Worm (Caenorhabditis elegans) whole organism, early embryonic: ENCODE measurements around the gene wapl-1.

Experiments used
- B0310.2 ChIP-seq: sonication (generic microtip); optimal IDR thresholded peaks from 2 replicates; lab custom pipeline; 2016; ENCODE audit warnings: mild to moderate bottlenecking, missing genetic modification characterization, missing compliant biosample characterization
- F13C5.2 ChIP-seq: sonication (generic microtip); optimal IDR thresholded peaks from 2 replicates; lab custom pipeline; 2017; ENCODE audit warnings: mild to moderate bottlenecking, missing genetic modification characterization, inconsistent platforms, missing compliant biosample characterization
- aly-1 ChIP-seq: sonication (generic microtip); optimal IDR thresholded peaks from 2 replicates; lab custom pipeline; 2016; ENCODE audit warnings: missing genetic modification characterization, missing compliant biosample characterization
- ama-1 ChIP-seq: fragments of 150-350 bp; optimal IDR thresholded peaks from 2 replicates; lab custom pipeline; 2014
- ceh-13 ChIP-seq: fragments of 200-800 bp; sonication (Bioruptor generic); optimal IDR thresholded peaks from 2 replicates; lab custom pipeline; 2018; ENCODE audit warnings: mild to moderate bottlenecking, missing genetic modification characterization, missing compliant biosample characterization
- ceh-36 ChIP-seq: sonication (generic microtip); optimal IDR thresholded peaks from 2 replicates; lab custom pipeline; 2016; ENCODE audit warnings: missing genetic modification characterization, inconsistent platforms, missing compliant biosample characterization
- ets-7 ChIP-seq: sonication (generic microtip); optimal IDR thresholded peaks from 2 replicates; lab custom pipeline; 2016; ENCODE audit warnings: missing genotype, missing genetic modification characterization, missing compliant biosample characterization
- flt-1 ChIP-seq: fragments of 200-800 bp; sonication (Bioruptor generic); IDR thresholded peaks from 2 replicates; pipeline ENCODE4 v1.3.6; 2022; ENCODE audit warnings: missing genetic modification characterization, missing compliant biosample characterization
- hmg-4 ChIP-seq: fragments of 200-800 bp; sonication (Bioruptor generic); optimal IDR thresholded peaks from 2 replicates; lab custom pipeline; 2018; ENCODE audit warnings: mild to moderate bottlenecking, missing genetic modification characterization, missing compliant biosample characterization
- hnd-1 ChIP-seq: sonication (generic microtip); optimal IDR thresholded peaks from 2 replicates; lab custom pipeline; 2016; ENCODE audit warnings: missing genetic modification characterization, missing compliant biosample characterization
- pes-1 ChIP-seq: fragments of 200-800 bp; sonication (Bioruptor generic); IDR thresholded peaks from 2 replicates; pipeline ENCODE4 v1.3.6; 2022; ENCODE audit warnings: missing genetic modification reagents, missing genetic modification characterization, missing compliant biosample characterization
- scrt-1 ChIP-seq: fragments of 200-800 bp; sonication (Bioruptor generic); IDR thresholded peaks from 2 replicates; pipeline ENCODE4 v1.3.6; 2022; ENCODE audit warnings: missing genetic modification characterization, missing compliant biosample characterization
- tbx-37 ChIP-seq: fragments of 200-800 bp; sonication (Bioruptor generic); conservative IDR thresholded peaks from 2 replicates; pipeline ENCODE4 v1.3.6; 2022; ENCODE audit warnings: missing genetic modification reagents, missing genetic modification characterization, missing compliant biosample characterization

DNA sequence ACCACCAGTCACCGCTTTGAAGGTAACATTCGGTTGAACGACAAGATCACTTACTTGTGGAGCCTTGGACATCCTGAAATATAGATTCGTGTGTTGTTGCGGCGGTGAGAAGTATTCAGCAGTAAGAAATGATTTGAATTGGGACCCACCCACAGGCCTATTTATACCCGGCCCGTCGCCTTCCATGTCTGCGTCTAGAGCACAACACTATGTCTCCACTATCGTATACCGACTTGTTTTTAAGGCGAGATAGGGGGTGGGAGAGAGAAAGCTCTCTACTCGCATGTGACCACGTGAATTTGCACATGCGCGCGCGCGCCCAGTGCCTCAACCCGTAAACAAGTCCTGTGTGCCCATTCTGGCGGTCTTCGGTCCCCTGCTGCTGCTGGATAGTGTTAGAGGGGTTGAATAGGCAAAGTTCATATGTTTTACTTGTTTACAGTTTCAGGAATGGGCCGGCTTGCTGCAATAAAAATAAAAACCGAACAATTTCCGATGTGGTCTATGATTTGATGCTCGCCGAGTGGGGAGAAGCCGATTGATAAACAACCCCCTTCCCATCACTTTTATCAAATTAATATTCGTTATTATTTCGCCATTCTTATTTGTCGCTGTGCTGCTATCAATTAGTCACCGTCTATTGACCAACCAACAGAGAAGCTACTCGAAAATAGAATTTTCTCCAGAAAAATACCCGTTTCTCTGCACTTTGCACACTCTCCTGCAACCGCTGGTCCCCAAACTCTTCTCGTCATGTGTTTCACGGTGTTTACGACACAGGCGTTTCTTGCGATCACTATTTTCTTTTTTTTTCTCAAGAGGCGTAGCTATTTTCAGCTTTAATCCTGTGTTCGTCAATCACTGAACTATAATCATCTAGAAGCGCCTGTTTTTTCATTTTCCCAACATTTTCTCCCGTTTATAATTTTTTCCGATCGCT is 24.5 kb upstream of the wapl-1 start:
- TF ChIP-seq ama-1 (lab: Kevin White, UChicago) (no peak), F13C5.2 (tag; lab: Kevin White, UChicago) (no peak), hmg-4 (GFP tag; lab: Kevin White, UChicago) (no peak), ceh-13 (GFP tag; lab: Kevin White, UChicago) (no peak), hnd-1 (no peak), tbx-37 (no peak), flt-1 (no peak), pes-1 (no peak), ets-7 (tag; lab: Kevin White, UChicago) (no peak), ceh-36 (no peak), scrt-1 (no peak), aly-1 (tag; lab: Kevin White, UChicago) (no peak), B0310.2 (tag; lab: Kevin White, UChicago) (no peak)
